Fruit fly (Drosophila melanogaster) S2 (cell line): Measurements from ENCODE around the gene CG32263.

ENCODE experiments used
- CG8478 ChIP-seq: fragments of >200 bp; optimal IDR thresholded peaks from 2 replicates; lab custom pipeline; 2018
- CTCF ChIP-seq, 2 experiments: fragments of >200 bp; optimal IDR thresholded peaks; 2 replicates each; lab custom pipeline; 2018

DNA sequence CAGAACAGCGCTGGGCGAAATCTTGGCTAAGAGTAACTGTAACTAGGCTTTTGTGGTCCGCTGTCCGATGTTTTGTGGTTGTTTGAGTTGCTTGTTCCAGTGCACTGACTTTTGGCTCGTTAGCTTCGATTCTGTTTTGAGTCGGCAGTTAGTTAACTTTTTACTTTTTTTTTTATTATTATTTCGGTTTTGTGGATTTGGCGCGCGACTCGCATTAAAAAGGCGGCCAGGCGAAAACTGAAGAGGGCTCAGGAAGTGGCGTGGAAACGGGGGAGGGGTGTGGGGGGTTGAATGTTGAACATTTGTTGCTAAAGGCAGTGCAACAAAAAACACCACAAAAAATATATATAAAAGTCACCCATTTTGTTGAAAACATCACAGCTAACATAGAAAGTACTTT, 27.5 kb downstream of the CG32263 start:
- TF ChIP-seq CG8478 (lab: Kevin White, UChicago) = no peak
- no peak for TF ChIP-seq CTCF (optimal IDR thresholded peaks at IDR 0.05; lab: Kevin White, UChicago)
